Fruit fly (Drosophila melanogaster): ENCODE data around the gene Phf5a.

The Phf5a gene

DNA sequence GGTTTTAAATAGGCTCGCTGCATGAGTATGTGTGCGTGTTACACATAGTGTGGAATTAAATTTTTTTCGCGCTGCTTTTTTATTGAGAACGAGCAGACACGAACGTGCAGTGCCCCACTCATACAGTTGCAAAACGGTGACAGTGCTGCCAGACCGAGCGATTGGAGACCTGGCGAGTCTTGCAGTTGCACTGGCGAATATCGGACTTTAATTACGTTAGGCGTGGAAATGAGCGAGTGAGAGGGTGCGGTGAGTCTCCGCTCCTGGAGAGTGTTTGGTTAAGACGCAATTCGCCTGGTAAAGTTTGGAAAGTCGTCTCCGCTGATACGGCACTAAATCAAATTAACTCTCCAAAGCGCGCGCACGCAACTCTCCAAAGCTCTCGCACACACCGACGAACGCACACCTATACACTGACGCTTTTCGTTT, 9.3 kb downstream of the Phf5a start (continued):
- TF ChIP-seq CG13775 (GFP tag; optimal IDR thresholded peaks at IDR 0.05): no peak
- TF ChIP-seq CG4707 (GFP tag; optimal IDR thresholded peaks at IDR 0.05): no peak
- TF ChIP-seq CG7963 (GFP tag; IDR thresholded peaks at IDR 0.05; ENCODE audit: partially characterized antibody): no peak
- TF ChIP-seq grn (GFP tag; optimal IDR thresholded peaks at IDR 0.05): no peak
- no peak for TF ChIP-seq Ada2b (GFP tag; IDR thresholded peaks at IDR 0.05)
- TF ChIP-seq fd3F (GFP tag; optimal IDR thresholded peaks at IDR 0.05): no peak
- no peak for TF ChIP-seq CrebB (tag; optimal IDR thresholded peaks at IDR 0.05)
- no peak for TF ChIP-seq CG31388 (GFP tag; optimal IDR thresholded peaks at IDR 0.05)
- TF ChIP-seq NfI (GFP tag; optimal IDR thresholded peaks at IDR 0.05): no peak
- TF ChIP-seq dimm (GFP tag; IDR thresholded peaks at IDR 0.05): no peak
- TF ChIP-seq scrt (GFP tag; optimal IDR thresholded peaks at IDR 0.05): peak; percentile 15
- TF ChIP-seq CG3065 (GFP tag; optimal IDR thresholded peaks at IDR 0.05): no peak
- TF ChIP-seq Xrp1 (GFP tag; IDR thresholded peaks at IDR 0.05): 0 out of 2 replicates have a peak, but pooled peaks have one; percentile 15
- TF ChIP-seq cad (GFP tag; optimal IDR thresholded peaks at IDR 0.05): no peak
- no peak for TF ChIP-seq CG17829 (tag; optimal IDR thresholded peaks at IDR 0.05)
- no peak for TF ChIP-seq gem (tag; optimal IDR thresholded peaks at IDR 0.05)
- TF ChIP-seq CG18011 (GFP tag; optimal IDR thresholded peaks at IDR 0.05): no peak
- TF ChIP-seq hth (optimal IDR thresholded peaks at IDR 0.05): no peak
- no peak for TF ChIP-seq CG17802 (tag; optimal IDR thresholded peaks at IDR 0.05)
- TF ChIP-seq CG30403 (GFP tag; optimal IDR thresholded peaks at IDR 0.05): no peak
- TF ChIP-seq ro (GFP tag; IDR thresholded peaks at IDR 0.05): no peak
- TF ChIP-seq CG3838 (GFP tag; optimal IDR thresholded peaks at IDR 0.05): no peak
- TF ChIP-seq eyg (GFP tag; optimal IDR thresholded peaks at IDR 0.05): no peak
- no peak for TF ChIP-seq Lhr (GFP tag; optimal IDR thresholded peaks at IDR 0.05)
- peak; percentile 1 for TF ChIP-seq sd (tag; optimal IDR thresholded peaks at IDR 0.05)
- TF ChIP-seq CG18599 (GFP tag; optimal IDR thresholded peaks at IDR 0.05): peak; percentile 32
- no peak for TF ChIP-seq CG10321 (GFP tag; IDR thresholded peaks at IDR 0.05)
- no peak for TF ChIP-seq ac (GFP tag; optimal IDR thresholded peaks at IDR 0.05)
- no peak for TF ChIP-seq crol (GFP tag; IDR thresholded peaks at IDR 0.05)
- no peak for TF ChIP-seq BtbVII (GFP tag; optimal IDR thresholded peaks at IDR 0.05)
- no peak for TF ChIP-seq Lpt (GFP tag; optimal IDR thresholded peaks at IDR 0.05)
- no peak for TF ChIP-seq Doc2 (GFP tag; IDR thresholded peaks at IDR 0.05)
- no peak for TF ChIP-seq Poxn (GFP tag; IDR thresholded peaks at IDR 0.05)
- peak; percentile 9 for TF ChIP-seq cwo (GFP tag; optimal IDR thresholded peaks at IDR 0.05)
- TF ChIP-seq CG1647 (GFP tag; optimal IDR thresholded peaks at IDR 0.05): peak; percentile 7
- TF ChIP-seq CkIIα-i1 (GFP tag; IDR thresholded peaks at IDR 0.05): no peak
- TF ChIP-seq fu2 (GFP tag; optimal IDR thresholded peaks at IDR 0.05): no peak
- TF ChIP-seq peb (GFP tag; IDR thresholded peaks at IDR 0.05): no peak
- no peak for TF ChIP-seq CG15073 (GFP tag; optimal IDR thresholded peaks at IDR 0.05)
- TF ChIP-seq CG6791 (GFP tag; IDR thresholded peaks at IDR 0.05; ENCODE audit: partially characterized antibody): peak; percentile 50; the same call in 2 of the 3 replicates
- TF ChIP-seq Sry-δ (GFP tag; optimal IDR thresholded peaks at IDR 0.05): no peak
- no peak for TF ChIP-seq CG1529 (GFP tag; optimal IDR thresholded peaks at IDR 0.05)
- no peak for TF ChIP-seq HLH54F (GFP tag; optimal IDR thresholded peaks at IDR 0.05)
- TF ChIP-seq chinmo (GFP tag; IDR thresholded peaks at IDR 0.05; ENCODE audit: partially characterized antibody): peak; percentile 98
- TF ChIP-seq CG8290 (GFP tag; optimal IDR thresholded peaks at IDR 0.05): no peak
- peak in 1 of 2 experiments; percentile 30 for TF ChIP-seq CG8290 (tag; optimal IDR thresholded peaks at IDR 0.05)
- peak; percentile 58 for TF ChIP-seq exex (tag; optimal IDR thresholded peaks at IDR 0.05)
- no peak for TF ChIP-seq Atf3 (GFP tag; optimal IDR thresholded peaks at IDR 0.05)
- no peak for TF ChIP-seq croc (GFP tag; conservative IDR thresholded peaks at IDR 0.05)
- no peak for TF ChIP-seq CG32767 (GFP tag; IDR thresholded peaks at IDR 0.05)
- peak; percentile 53; the same call in 1 of the 2 replicates for TF ChIP-seq amos (GFP tag; IDR thresholded peaks at IDR 0.05; ENCODE audit: partially characterized antibody)
- TF ChIP-seq Dip3 (GFP tag; optimal IDR thresholded peaks at IDR 0.05): no peak
